Worm (Caenorhabditis elegans) whole organism, L4 larva: Measurements from ENCODE around the gene B0001.7.
"Not testable (repeated sequence)": the region's sequence is repeated elsewhere in the genome, so short reads cannot be mapped to it uniquely, and the experiment has no call there.

Experiments used
- F26F4.8 ChIP-seq: fragments of 200-800 bp; sonication (Bioruptor generic); conservative IDR thresholded peaks from 2 replicates; pipeline ENCODE4 v1.3.6; 2022; ENCODE audit warnings: missing genetic modification characterization, missing compliant biosample characterization
- F49E8.2 ChIP-seq: sonication (generic microtip); optimal IDR thresholded peaks from 2 replicates; lab custom pipeline; 2016; ENCODE audit warnings: missing compliant biosample characterization, mild to moderate bottlenecking, missing genetic modification characterization, borderline replicate concordance
- Y105C5A.15 ChIP-seq: fragments of 200-800 bp; sonication (Bioruptor generic); IDR thresholded peaks from 2 replicates; pipeline ENCODE4 v1.3.6; 2022; ENCODE audit warnings: missing genetic modification characterization, missing compliant biosample characterization
- Y5F2A.4 ChIP-seq: fragments of 200-800 bp; sonication (Bioruptor generic); optimal IDR thresholded peaks from 2 replicates; lab custom pipeline; 2018; ENCODE audit warnings: mild to moderate bottlenecking, missing genetic modification characterization, missing compliant biosample characterization
- ZK337.2 ChIP-seq: fragments of 200-800 bp; sonication (Bioruptor generic); IDR thresholded peaks from 2 replicates; pipeline ENCODE4 v1.3.6; 2022; ENCODE audit warnings: missing genetic modification reagents, missing genetic modification characterization, missing compliant biosample characterization
- aha-1 ChIP-seq: fragments of 150-350 bp; peaks from one replicate; lab custom pipeline; 2014; ENCODE audit warnings: missing biosample characterization, missing genetic modification characterization
- ama-1 ChIP-seq: fragments of 150-350 bp; optimal IDR thresholded peaks from 2 replicates; lab custom pipeline; 2014; ENCODE audit warnings: inconsistent platforms, mixed read lengths
- arid-1 ChIP-seq: fragments of 200-800 bp; sonication (Bioruptor generic); conservative IDR thresholded peaks from 2 replicates; pipeline ENCODE4 v1.3.6; 2022; ENCODE audit warnings: missing genetic modification reagents, missing genetic modification characterization, missing compliant biosample characterization
- attf-4 ChIP-seq: sonication (generic microtip); optimal IDR thresholded peaks from 3 replicates; lab custom pipeline; 2017; ENCODE audit warnings: missing biosample characterization, missing genetic modification characterization
- ceh-62 ChIP-seq: sonication (generic microtip); optimal IDR thresholded peaks from 2 replicates; lab custom pipeline; 2017; ENCODE audit warnings: missing biosample characterization, missing genetic modification characterization
- ceh-82 ChIP-seq: sonication (generic microtip); optimal IDR thresholded peaks from 2 replicates; lab custom pipeline; 2017; ENCODE audit warnings: missing biosample characterization, missing genetic modification characterization
- daf-16 ChIP-seq, 3 experiments: sonication (generic microtip); optimal IDR thresholded peaks; 2 replicates each; lab custom pipeline; 2016 to 2017; ENCODE audit warnings: missing genetic modification characterization in 3 of 3, missing genetic modification reagents in 3 of 3, mild to moderate bottlenecking in 2 of 3, missing compliant biosample characterization in 2 of 3, missing biosample characterization in 1 of 3, moderate library complexity in 1 of 3
- dmd-6 ChIP-seq: fragments of 200-800 bp; sonication (Bioruptor generic); IDR thresholded peaks from 2 replicates; pipeline ENCODE4 v1.3.6; 2022; ENCODE audit warnings: missing genetic modification reagents, missing genetic modification characterization, missing compliant biosample characterization
- duxl-1 ChIP-seq: sonication (generic microtip); optimal IDR thresholded peaks from 2 replicates; lab custom pipeline; 2016; ENCODE audit warnings: mild to moderate bottlenecking, missing genetic modification characterization, moderate library complexity, missing compliant biosample characterization; ENCODE audit not compliant: poor library complexity
- fkh-10 ChIP-seq: fragments of 150-350 bp; optimal IDR thresholded peaks from 2 replicates; lab custom pipeline; 2014; ENCODE audit warnings: missing biosample characterization, missing genetic modification reagents, missing genetic modification characterization
- hlh-11 ChIP-seq: fragments of 200-800 bp; sonication (Bioruptor generic); optimal IDR thresholded peaks from 2 replicates; lab custom pipeline; 2018; ENCODE audit warnings: mild to moderate bottlenecking, missing genetic modification characterization, missing compliant biosample characterization
- hlh-30 ChIP-seq: sonication (generic microtip); optimal IDR thresholded peaks from 2 replicates; lab custom pipeline; 2017; ENCODE audit warnings: antibody characterized with exemption, mild to moderate bottlenecking, missing genetic modification characterization, missing compliant biosample characterization; ENCODE audit not compliant: insufficient read depth
- lim-7 ChIP-seq: fragments of 200-800 bp; sonication (Bioruptor generic); IDR thresholded peaks from 2 replicates; pipeline ENCODE4 v1.3.6; 2022; ENCODE audit warnings: missing genetic modification characterization, missing compliant biosample characterization
- lin-1 ChIP-seq: fragments of 200-800 bp; sonication (Bioruptor generic); IDR thresholded peaks from 2 replicates; pipeline ENCODE4 v1.3.6; 2022; ENCODE audit warnings: missing genetic modification reagents, missing genetic modification characterization, missing compliant biosample characterization
- lin-15B ChIP-seq: fragments of 150-350 bp; sonication (generic microtip); optimal IDR thresholded peaks from 3 replicates; lab custom pipeline; 2014; ENCODE audit warnings: missing biosample characterization, missing genetic modification characterization
- madf-5 ChIP-seq, 2 experiments: fragments of 200-800 bp; sonication (Bioruptor generic); IDR thresholded peaks; 2 replicates each; pipeline ENCODE4 v1.3.6; 2022; ENCODE audit warnings: missing compliant biosample characterization in 2 of 2, missing genetic modification characterization in 2 of 2
- madf-9 ChIP-seq: fragments of 200-800 bp; sonication (Bioruptor generic); conservative IDR thresholded peaks from 2 replicates; pipeline ENCODE4 v1.3.6; 2022; ENCODE audit warnings: missing genetic modification reagents, missing genetic modification characterization, missing compliant biosample characterization
- mdt-29 ChIP-seq: fragments of 200-800 bp; sonication (Bioruptor generic); IDR thresholded peaks from 2 replicates; pipeline ENCODE4 v1.3.6; 2022; ENCODE audit warnings: missing genetic modification reagents, missing genetic modification characterization, missing compliant biosample characterization
- mes-2 ChIP-seq: sonication (generic microtip); optimal IDR thresholded peaks from 2 replicates; lab custom pipeline; 2016; ENCODE audit warnings: missing genotype, mild to moderate bottlenecking, missing genetic modification characterization, missing compliant biosample characterization; ENCODE audit not compliant: poor library complexity, severe bottlenecking
- mxl-3 ChIP-seq: fragments of 200-800 bp; sonication (Bioruptor generic); optimal IDR thresholded peaks from 2 replicates; lab custom pipeline; 2018; ENCODE audit warnings: mild to moderate bottlenecking, missing genetic modification characterization, missing compliant biosample characterization
- nhr-10 ChIP-seq: fragments of 150-350 bp; optimal IDR thresholded peaks from 2 replicates; lab custom pipeline; 2014; ENCODE audit warnings: missing biosample characterization, missing genetic modification characterization
- nhr-11 ChIP-seq: fragments of 150-350 bp; optimal IDR thresholded peaks from 2 replicates; lab custom pipeline; 2014; ENCODE audit warnings: missing biosample characterization, missing genetic modification characterization
- nhr-237 ChIP-seq: sonication (generic microtip); optimal IDR thresholded peaks from 2 replicates; lab custom pipeline; 2017; ENCODE audit warnings: missing biosample characterization, missing genetic modification characterization
- nhr-28 ChIP-seq: fragments of 150-350 bp; optimal IDR thresholded peaks from 2 replicates; lab custom pipeline; 2014; ENCODE audit warnings: missing biosample characterization, missing genetic modification characterization
- nhr-6 ChIP-seq: fragments of 150-350 bp; optimal IDR thresholded peaks from 2 replicates; lab custom pipeline; 2014; ENCODE audit warnings: missing biosample characterization, missing genetic modification characterization
- nhr-77 ChIP-seq: fragments of 150-350 bp; optimal IDR thresholded peaks from 2 replicates; lab custom pipeline; 2014; ENCODE audit warnings: missing biosample characterization, missing genetic modification characterization
- snpc-1.2 ChIP-seq: fragments of 200-800 bp; sonication (Bioruptor generic); IDR thresholded peaks from 2 replicates; pipeline ENCODE4 v1.3.6; 2022; ENCODE audit warnings: missing genetic modification reagents, missing genetic modification characterization, missing compliant biosample characterization
- snpc-4 ChIP-seq: fragments of 150-350 bp; optimal IDR thresholded peaks from 2 replicates; lab custom pipeline; 2014; ENCODE audit warnings: missing biosample characterization, missing genetic modification characterization
- spr-3 ChIP-seq: fragments of 200-800 bp; sonication (Bioruptor generic); optimal IDR thresholded peaks from 2 replicates; lab custom pipeline; 2018; ENCODE audit warnings: mild to moderate bottlenecking, missing genetic modification characterization, missing compliant biosample characterization
- unc-130 ChIP-seq: sonication (generic microtip); optimal IDR thresholded peaks from 2 replicates; lab custom pipeline; 2016; ENCODE audit warnings: missing genetic modification reagents, missing genetic modification characterization, missing compliant biosample characterization
- unc-62 ChIP-seq, 3 experiments: fragments of 150-350 bp in 1 of 3; sonication (generic microtip); optimal IDR thresholded peaks in 2 of 3; peaks in 1 of 3; 1 replicate in 1 of 3; 2 replicates in 2 of 3; lab custom pipeline; 2014 to 2017; ENCODE audit warnings: missing biosample characterization in 3 of 3, missing genetic modification characterization in 3 of 3, missing genetic modification reagents in 3 of 3, missing genotype in 1 of 3
- zag-1 ChIP-seq: fragments of 150-350 bp; optimal IDR thresholded peaks from 2 replicates; lab custom pipeline; 2014; ENCODE audit warnings: missing biosample characterization, missing genetic modification characterization
- zfp-2 ChIP-seq: sonication (generic microtip); optimal IDR thresholded peaks from 2 replicates; lab custom pipeline; 2016; ENCODE audit warnings: mild to moderate bottlenecking, missing genetic modification characterization, missing compliant biosample characterization
- zfp-3 ChIP-seq: fragments of 200-800 bp; sonication (Bioruptor generic); conservative IDR thresholded peaks from 2 replicates; pipeline ENCODE4 v1.3.6; 2022; ENCODE audit warnings: missing genetic modification reagents, missing genetic modification characterization, missing compliant biosample characterization
- zip-11 ChIP-seq: fragments of 200-800 bp; sonication (Bioruptor generic); IDR thresholded peaks from 2 replicates; pipeline ENCODE4 v1.3.6; 2022; ENCODE audit warnings: missing genetic modification characterization, missing compliant biosample characterization
- ztf-11 ChIP-seq: fragments of 150-350 bp; optimal IDR thresholded peaks from 2 replicates; lab custom pipeline; 2014; ENCODE audit warnings: missing biosample characterization, missing genetic modification characterization
- ztf-7 ChIP-seq: fragments of 150-350 bp; optimal IDR thresholded peaks from 2 replicates; lab custom pipeline; 2014; ENCODE audit warnings: missing biosample characterization, missing genetic modification characterization

Gene B0001.7

DNA sequence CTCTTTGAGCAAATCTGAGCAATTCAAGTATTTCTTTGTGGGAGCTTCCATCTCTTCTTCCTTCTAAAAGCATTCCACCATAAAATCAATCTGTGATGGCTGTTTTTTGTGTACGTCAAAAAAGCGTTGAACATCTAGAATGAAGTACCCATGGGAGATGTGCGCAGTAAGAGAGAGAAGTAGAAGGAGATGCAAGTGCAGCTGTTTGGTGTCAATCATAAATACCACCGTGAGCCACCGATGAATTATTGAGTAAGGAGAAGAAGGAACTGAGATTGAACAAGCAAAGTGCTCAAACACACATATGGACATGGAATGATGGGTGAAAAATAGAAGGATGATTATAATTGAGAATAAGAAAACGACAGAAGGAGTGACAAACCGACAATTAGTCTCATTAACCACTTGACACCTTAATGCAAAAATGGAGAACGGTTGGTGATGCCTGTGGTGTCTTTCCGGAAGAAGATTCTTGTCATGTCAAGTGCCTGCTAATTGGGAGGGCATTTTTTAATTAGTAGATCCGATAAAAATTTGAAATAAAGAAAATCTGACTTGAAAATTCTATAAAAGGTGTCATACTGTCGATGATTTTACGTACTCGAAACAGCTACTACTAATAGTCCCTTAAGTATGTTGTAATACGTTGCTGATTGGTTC, 38.2 kb upstream of the B0001.7 start:
- TF ChIP-seq nhr-6 (tag; lab: Kevin White, UChicago) (no peak), aha-1 (tag; lab: Kevin White, UChicago) (peak; percentile 25), unc-62 (GFP tag; optimal IDR thresholded peaks at IDR 0.05 in 1 of 2; lab: Kevin White, UChicago) (peak in 1 of 2 experiments; percentile 98), unc-62 (tag; optimal IDR thresholded peaks at IDR 0.05; lab: Kevin White, UChicago) (no peak)

- not testable (repeated sequence) for TF ChIP-seq ceh-82 (tag; lab: Kevin White, UChicago); mdt-29 (GFP tag; lab: Robert Waterston, UW); arid-1 (GFP tag; lab: Robert Waterston, UW)
- TF ChIP-seq, all 104 proteins: peak for 0; not testable (repeated sequence) for 104
These were observed 24.2 kb upstream of the B0001.7 start, which contains the start of gene nlr-1 for ce11 chrIV:12178235-12178634. Gene nlr-1, minus strand, starts transcription at chrIV:12178335.

DNA sequence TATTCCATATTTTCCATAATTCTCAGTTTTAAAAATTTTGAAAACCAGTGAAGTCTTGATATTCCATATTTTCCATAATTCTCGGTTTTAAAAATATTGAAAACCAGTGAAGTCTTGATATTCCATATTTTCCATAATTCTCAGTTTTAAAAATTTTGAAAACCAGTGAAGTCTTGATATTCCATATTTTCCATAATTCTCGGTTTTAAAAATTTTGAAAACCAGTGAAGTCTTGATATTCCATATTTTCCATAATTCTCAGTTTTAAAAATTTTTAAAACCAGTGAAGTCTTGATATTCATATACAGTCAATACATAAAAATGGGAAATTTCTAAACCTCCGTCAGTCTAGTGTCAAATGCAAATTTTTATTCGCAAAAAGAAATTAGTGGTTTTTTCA, 16.4 kb upstream of the B0001.7 start:
- TF ChIP-seq lim-7, result 0 out of 2 replicates have a peak, but pooled peaks have one; percentile 40
- TF ChIP-seq madf-5 (GFP tag; IDR thresholded peaks at IDR 0.05; lab: Robert Waterston, UW), result peak in 1 of 2 experiments; percentile 78; a peak in 2 of 4 replicates

- TF ChIP-seq F26F4.8 (GFP tag; lab: Robert Waterston, UW) (no peak), fkh-10 (GFP tag; lab: Kevin White, UChicago) (no peak), ama-1 (lab: Kevin White, UChicago) (no peak), nhr-11 (no peak), lin-1 (GFP tag; lab: Robert Waterston, UW) (no peak), ZK337.2 (GFP tag; lab: Robert Waterston, UW) (no peak), snpc-1.2 (GFP tag; lab: Robert Waterston, UW) (no peak), snpc-4 (tag; lab: Kevin White, UChicago) (no peak), ztf-7 (tag; lab: Kevin White, UChicago) (no peak), F49E8.2 (no peak), zfp-2 (tag; lab: Kevin White, UChicago) (no peak), Y5F2A.4 (GFP tag; lab: Kevin White, UChicago) (no peak), zag-1 (no peak), zfp-3 (no peak), nhr-10 (no peak), ceh-62 (tag; lab: Kevin White, UChicago) (no peak), hlh-30 (tag; lab: Kevin White, UChicago) (no peak), nhr-237 (no peak), duxl-1 (tag; lab: Kevin White, UChicago) (no peak)
These were observed 13.9 kb upstream of the B0001.7 start, which contains the start of gene F20B10.3 for ce11 chrIV:12167944-12168343. Gene F20B10.3, plus strand, starts transcription at chrIV:12168244.

DNA sequence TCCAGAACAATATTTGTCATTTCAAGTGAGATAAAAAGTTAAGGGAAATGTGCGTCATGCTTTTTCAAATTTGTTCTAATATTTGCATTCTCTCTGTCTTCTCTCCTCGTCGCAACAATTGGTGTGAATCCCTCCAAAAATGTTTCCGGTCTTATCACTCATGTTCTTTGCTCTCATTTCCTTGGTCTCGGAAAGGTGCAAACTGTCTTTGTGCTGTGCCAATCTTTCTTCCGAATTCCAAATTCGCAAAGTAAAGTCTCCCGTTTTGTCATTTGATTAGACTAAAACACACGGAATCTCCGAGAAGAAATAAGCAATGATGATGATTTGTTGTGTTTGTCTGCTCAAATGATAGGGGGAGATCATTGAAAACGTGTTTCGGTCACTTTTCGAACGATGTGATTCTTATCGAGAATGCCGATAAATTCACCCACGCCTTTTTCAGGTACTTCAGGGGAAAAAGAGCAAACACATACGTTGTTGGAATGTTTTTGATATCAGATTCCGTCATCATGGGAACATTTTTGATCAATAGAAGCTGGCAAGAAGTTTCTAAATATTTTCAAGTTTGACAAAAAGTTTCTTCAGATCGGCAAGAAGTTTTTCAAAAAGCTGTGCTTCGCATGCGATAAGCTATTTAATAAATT, 11.5 kb upstream of the B0001.7 start:
- TF ChIP-seq spr-3 (GFP tag; lab: Kevin White, UChicago) (no peak), hlh-11 (tag; lab: Kevin White, UChicago) (peak; percentile 5), dmd-6 (GFP tag; lab: Robert Waterston, UW) (peak; percentile 24; the same call in 1 of the 2 replicates), madf-5 (GFP tag; IDR thresholded peaks at IDR 0.05; lab: Robert Waterston, UW) (no peak), mes-2 (no peak), ceh-82 (tag; lab: Kevin White, UChicago) (no peak), madf-9 (GFP tag; lab: Robert Waterston, UW) (no peak), mxl-3 (GFP tag; lab: Kevin White, UChicago) (no peak), attf-4 (no peak), lin-15B (tag; lab: Kevin White, UChicago) (no peak), ceh-62 (tag; lab: Kevin White, UChicago) (no peak), nhr-77 (tag; lab: Kevin White, UChicago) (no peak), zip-11 (GFP tag; lab: Robert Waterston, UW) (no peak), Y105C5A.15 (GFP tag; lab: Robert Waterston, UW) (no peak), daf-16 (GFP tag; optimal IDR thresholded peaks at IDR 0.05; lab: Kevin White, UChicago) (no peak), daf-16 (tag; optimal IDR thresholded peaks at IDR 0.05; lab: Kevin White, UChicago) (peak; percentile 14), aha-1 (tag; lab: Kevin White, UChicago) (peak; percentile 55), unc-130 (GFP tag; lab: Kevin White, UChicago) (no peak), nhr-28 (tag; lab: Kevin White, UChicago) (peak; percentile 28), ztf-11 (no peak)
